Worm (Caenorhabditis elegans): ENCODE results near the gene C31A11.13.

C31A11.13 gene

DNA sequence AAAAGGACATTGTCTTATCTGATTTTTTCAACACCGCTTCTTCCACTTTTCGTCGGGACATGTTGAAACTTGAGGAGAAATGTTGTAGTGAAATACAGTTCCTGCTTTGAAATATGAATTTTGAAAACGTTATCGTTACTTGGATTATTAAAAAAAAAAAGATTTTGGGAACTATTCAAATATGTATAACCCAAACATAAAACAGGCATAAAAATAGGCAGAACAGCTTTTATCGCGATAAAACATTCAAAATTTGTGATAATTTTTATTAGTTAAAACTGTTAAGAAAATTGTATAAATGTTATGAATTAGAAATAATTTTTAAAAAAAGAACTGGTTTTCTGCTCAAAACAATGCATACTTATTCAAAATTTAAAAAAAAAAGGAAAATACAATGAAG is 46.0 kb downstream of the C31A11.13 start, which contains the start of gene bgnt-1.3:
TSS of gene bgnt-1.3 (minus strand) at position 101 of the 400 bp plus-strand sequence.
- TF ChIP-seq pha-4 (tag; optimal IDR thresholded peaks at IDR 0.05) (no peak), ceh-83 (GFP tag; optimal IDR thresholded peaks at IDR 0.05) (no peak), ztf-11 (tag; optimal IDR thresholded peaks at IDR 0.05) (no peak), mab-5 (tag; optimal IDR thresholded peaks at IDR 0.05) (no peak), unc-62 (GFP tag; optimal IDR thresholded peaks at IDR 0.05) (no peak), ces-1 (GFP tag; optimal IDR thresholded peaks at IDR 0.05) (no peak), bed-3 (GFP tag; optimal IDR thresholded peaks at IDR 0.05) (no peak), cnd-1 (tag; optimal IDR thresholded peaks at IDR 0.05) (no peak), nhr-2 (tag; optimal IDR thresholded peaks at IDR 0.05) (no peak), ceh-39 (tag; optimal IDR thresholded peaks at IDR 0.05) (no peak)

DNA sequence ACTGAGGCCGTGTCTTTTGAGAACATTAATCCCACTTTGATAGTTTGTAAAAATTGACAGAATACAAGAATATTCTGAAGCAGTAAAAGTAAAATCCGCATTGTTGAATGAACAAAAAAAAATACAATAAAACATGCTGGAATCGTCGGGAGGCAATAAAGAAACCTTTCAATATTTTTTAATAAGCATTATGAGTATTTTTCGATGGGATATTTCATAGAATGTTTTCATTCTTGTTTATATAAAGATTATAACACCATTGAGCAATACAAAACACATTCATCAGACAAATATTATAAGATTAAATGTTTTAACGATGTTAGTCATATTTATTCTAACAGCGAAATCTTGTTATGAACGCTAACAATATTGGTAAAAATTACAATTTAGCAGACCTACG is 48.7 kb downstream of the C31A11.13 start, which contains the start of gene gcy-20:
TSS of gene gcy-20 (minus strand) at position 101 of the 400 bp plus-strand sequence.
- TF ChIP-seq lin-13 (tag; optimal IDR thresholded peaks at IDR 0.05) = no peak
- TF ChIP-seq ceh-39 (tag; optimal IDR thresholded peaks at IDR 0.05) = no peak
- TF ChIP-seq ztf-11 (tag; optimal IDR thresholded peaks at IDR 0.05) = no peak
- TF ChIP-seq hlh-1 (tag; optimal IDR thresholded peaks at IDR 0.05) = no peak
- no peak for TF ChIP-seq nhr-2 (tag; optimal IDR thresholded peaks at IDR 0.05)
- TF ChIP-seq elt-3 (tag; optimal IDR thresholded peaks at IDR 0.05) = no peak
- TF ChIP-seq unc-120 (tag; optimal IDR thresholded peaks at IDR 0.05; ENCODE audit: poor library complexity, severe bottlenecking) = no peak
- no peak for TF ChIP-seq zip-8 (tag; optimal IDR thresholded peaks at IDR 0.05)
- TF ChIP-seq M03D4.4 (tag; optimal IDR thresholded peaks at IDR 0.05) = no peak
- no peak for TF ChIP-seq ham-2 (GFP tag; optimal IDR thresholded peaks at IDR 0.05)
- TF ChIP-seq mep-1 (tag; optimal IDR thresholded peaks at IDR 0.05) = no peak
- TF ChIP-seq lsy-2 (tag; optimal IDR thresholded peaks at IDR 0.05) = no peak
- no peak for TF ChIP-seq pha-4 (tag; optimal IDR thresholded peaks at IDR 0.05)
- TF ChIP-seq mls-2 (tag; optimal IDR thresholded peaks at IDR 0.05) = no peak
- no peak for TF ChIP-seq lin-32 (GFP tag; optimal IDR thresholded peaks at IDR 0.05)
